Fruit fly (Drosophila melanogaster) whole organism: ENCODE measurements around the gene CG6144.

ENCODE experiments used
- CG8478 ChIP-seq: fragments of >200 bp; optimal IDR thresholded peaks from 2 replicates; lab custom pipeline; 2018; ENCODE audit warnings: inconsistent platforms
- Dll ChIP-seq: fragments of >200 bp; optimal IDR thresholded peaks from 2 replicates; lab custom pipeline; 2017
- EcR ChIP-seq, 2 experiments: fragments of >200 bp; optimal IDR thresholded peaks; 2 replicates each; lab custom pipeline; 2017; ENCODE audit warnings: missing biosample characterization in 2 of 2, missing genetic modification characterization in 2 of 2, missing genetic modification reagents in 2 of 2
- pan ChIP-seq: fragments of >200 bp; optimal IDR thresholded peaks from 2 replicates; lab custom pipeline; 2017
- psq ChIP-seq: fragments of >200 bp; optimal IDR thresholded peaks from 2 replicates; lab custom pipeline; 2017
- usp ChIP-seq: fragments of >200 bp; optimal IDR thresholded peaks from 2 replicates; lab custom pipeline; 2017; ENCODE audit warnings: missing biosample characterization, missing genetic modification characterization, mixed read lengths

CG6144 gene

DNA sequence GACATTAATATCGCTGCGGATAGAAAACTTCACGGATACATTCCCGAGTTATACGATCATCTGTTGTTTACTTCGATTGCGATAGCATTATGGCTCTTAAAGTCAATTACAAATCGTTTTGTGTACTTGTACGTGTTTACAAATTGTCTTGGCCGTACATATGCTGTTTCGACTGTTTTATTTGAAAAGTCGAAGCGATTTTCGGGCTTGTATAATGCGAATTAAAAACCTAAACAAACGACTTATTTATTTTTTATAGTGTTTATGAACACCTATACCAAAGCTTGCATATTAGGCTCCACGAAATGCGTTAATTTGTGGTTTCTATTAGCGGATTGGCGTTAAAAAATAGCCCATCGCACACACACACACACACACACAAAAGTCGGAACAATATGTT lies 16.2 kb upstream of the CG6144 start:
- no peak for TF ChIP-seq Dll
- TF ChIP-seq CG8478 (lab: Kevin White, UChicago): no peak
- TF ChIP-seq pan (lab: Kevin White, UChicago): no peak
- TF ChIP-seq psq (lab: Kevin White, UChicago): no peak
- TF ChIP-seq usp (GFP tag; lab: Kevin White, UChicago): no peak
- TF ChIP-seq EcR (GFP tag; optimal IDR thresholded peaks at IDR 0.05; lab: Kevin White, UChicago): no peak

DNA sequence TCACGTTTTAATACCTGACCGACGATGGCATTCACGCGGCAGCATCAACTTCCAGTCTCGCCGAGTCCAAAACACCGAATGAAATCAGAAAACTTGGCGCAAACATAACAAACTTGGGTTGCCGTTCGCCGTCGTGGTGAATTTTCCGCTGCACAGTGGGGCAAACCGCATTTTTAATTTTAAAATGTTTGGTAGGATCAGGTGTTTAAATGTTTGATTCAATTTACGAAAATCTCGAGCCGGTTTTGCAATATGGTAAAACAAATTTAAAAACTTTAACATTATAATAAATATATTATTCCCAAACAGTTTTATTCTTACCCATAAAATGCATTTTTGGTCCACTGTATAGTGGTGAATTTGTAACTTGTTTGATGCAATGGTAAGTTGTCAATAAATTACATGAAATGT lies 14.2 kb upstream of the CG6144 start, which contains the start of gene RluA-1:
RluA-1 (minus strand) TSS at position 82 of the 411 bp plus-strand sequence.
- TF ChIP-seq psq (lab: Kevin White, UChicago): no peak
- TF ChIP-seq CG8478 (lab: Kevin White, UChicago): no peak
- no peak for TF ChIP-seq EcR (GFP tag; optimal IDR thresholded peaks at IDR 0.05; lab: Kevin White, UChicago)
- no peak for TF ChIP-seq Dll
- no peak for TF ChIP-seq usp (GFP tag; lab: Kevin White, UChicago)
- no peak for TF ChIP-seq pan (lab: Kevin White, UChicago)

DNA sequence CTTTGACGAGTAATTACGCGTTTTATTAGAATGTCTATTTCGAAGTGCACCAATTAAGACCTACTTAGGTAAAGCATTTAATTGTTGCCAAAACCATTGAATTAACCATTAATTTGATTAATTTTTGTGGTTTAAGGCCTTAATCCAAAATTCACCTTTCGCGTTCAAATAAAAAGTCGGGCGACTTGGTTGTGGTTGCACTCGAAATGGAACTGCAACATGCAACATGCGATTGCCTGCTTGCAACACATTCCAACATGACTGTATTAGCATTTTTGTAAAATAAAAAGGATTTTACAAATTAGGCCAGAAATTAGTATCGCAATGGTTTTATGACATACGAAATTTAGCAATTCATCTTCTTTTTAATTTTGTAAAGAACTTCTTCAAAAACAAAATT lies 13.7 kb upstream of the CG6144 start:
- TF ChIP-seq Dll (no peak), EcR (GFP tag; optimal IDR thresholded peaks at IDR 0.05; lab: Kevin White, UChicago) (no peak), pan (lab: Kevin White, UChicago) (no peak), CG8478 (lab: Kevin White, UChicago) (no peak), usp (GFP tag; lab: Kevin White, UChicago) (no peak), psq (lab: Kevin White, UChicago) (no peak)

DNA sequence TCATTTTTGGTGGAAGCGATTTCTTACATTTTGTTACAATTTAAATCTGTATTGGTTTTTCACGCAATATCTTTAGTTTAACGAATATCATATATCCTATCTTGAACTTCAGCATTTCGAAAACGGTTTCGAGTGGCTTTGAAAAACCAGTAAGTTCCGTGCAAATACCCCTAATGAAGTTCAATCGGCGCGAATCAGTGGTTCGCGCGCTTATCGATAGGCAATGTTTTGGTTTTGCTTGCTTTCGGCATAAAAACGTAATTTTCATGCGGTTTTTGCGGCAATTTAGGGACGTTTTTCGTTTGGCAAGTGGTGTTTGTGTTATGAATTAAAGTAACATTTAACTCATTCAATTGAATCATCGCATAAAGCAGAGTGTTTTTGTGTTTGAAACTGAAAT lies 11.6 kb upstream of the CG6144 start, which contains the start of gene RluA-2:
RluA-2 (plus strand) TSS at position 195 of the 400 bp plus-strand sequence.
- no peak for TF ChIP-seq psq (lab: Kevin White, UChicago)
- TF ChIP-seq EcR (GFP tag; optimal IDR thresholded peaks at IDR 0.05; lab: Kevin White, UChicago): no peak
- TF ChIP-seq usp (GFP tag; lab: Kevin White, UChicago): no peak
- TF ChIP-seq pan (lab: Kevin White, UChicago): no peak
- TF ChIP-seq CG8478 (lab: Kevin White, UChicago): no peak
- no peak for TF ChIP-seq Dll

DNA sequence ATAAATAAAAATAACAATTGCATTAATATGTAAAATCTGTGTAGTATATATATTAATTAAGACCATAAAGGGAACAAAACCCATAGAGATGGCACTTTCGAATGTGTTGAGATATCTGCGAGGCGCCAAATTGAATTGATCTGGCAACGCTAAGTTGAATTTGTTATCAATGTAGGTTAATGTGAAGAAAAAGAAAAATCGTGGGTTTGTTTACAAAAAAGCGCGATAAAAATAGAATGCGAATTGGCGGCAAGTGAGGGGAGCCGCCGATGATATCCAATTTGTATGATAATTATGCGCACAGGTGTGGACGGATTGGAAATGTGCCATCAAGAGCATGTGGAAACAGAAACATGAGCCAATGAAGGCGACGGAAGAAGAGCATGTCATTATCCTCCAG lies 8.6 kb upstream of the CG6144 start:
- no peak for TF ChIP-seq EcR (GFP tag; optimal IDR thresholded peaks at IDR 0.05; lab: Kevin White, UChicago)
- TF ChIP-seq Dll: no peak
- no peak for TF ChIP-seq pan (lab: Kevin White, UChicago)
- TF ChIP-seq psq (lab: Kevin White, UChicago): no peak
- no peak for TF ChIP-seq usp (GFP tag; lab: Kevin White, UChicago)
- TF ChIP-seq CG8478 (lab: Kevin White, UChicago): no peak

DNA sequence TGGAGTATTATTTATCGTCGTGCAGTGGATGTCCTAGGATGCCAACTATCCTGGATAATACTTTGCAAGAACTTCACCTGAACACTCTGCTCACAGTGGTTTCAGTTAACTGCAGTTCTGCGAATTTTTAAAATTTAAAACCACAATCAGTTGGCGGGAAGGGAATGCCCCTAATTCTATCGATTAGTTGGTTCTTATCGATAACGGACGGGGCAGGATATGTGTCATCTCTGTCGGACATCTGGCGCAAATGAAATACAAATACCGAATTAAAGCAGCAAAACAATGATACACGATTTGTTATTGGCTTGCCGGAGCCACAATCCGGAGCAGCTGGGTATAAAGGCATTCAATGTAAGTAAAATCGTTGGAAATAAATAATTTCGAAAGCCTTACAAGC lies 5.4 kb upstream of the CG6144 start, which contains the start of gene Grip75:
Grip75 (plus strand) TSS at position 223 of the 400 bp plus-strand sequence.
- TF ChIP-seq usp (GFP tag; lab: Kevin White, UChicago) (no peak), EcR (GFP tag; optimal IDR thresholded peaks at IDR 0.05; lab: Kevin White, UChicago) (no peak), psq (lab: Kevin White, UChicago) (no peak), CG8478 (lab: Kevin White, UChicago) (no peak), pan (lab: Kevin White, UChicago) (no peak), Dll (no peak)

DNA sequence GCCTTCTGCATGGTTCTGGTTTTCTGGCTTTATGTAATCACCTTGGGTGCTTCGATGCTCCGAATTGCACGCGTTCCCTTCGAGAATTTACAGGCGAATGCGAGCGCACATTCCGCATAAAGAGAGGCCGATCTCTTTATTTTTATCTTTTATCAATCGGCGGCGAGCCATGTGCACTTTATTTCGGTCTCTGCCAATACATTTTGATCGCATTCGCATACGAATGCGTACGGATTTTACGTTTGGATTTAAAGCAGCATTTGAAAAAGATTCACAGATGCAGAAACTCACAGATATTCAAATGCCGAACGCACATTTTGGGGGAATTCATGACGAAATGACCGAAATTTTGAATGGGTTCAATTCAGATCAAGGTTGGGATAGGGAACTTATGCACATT lies 2.9 kb downstream of the CG6144 start, which contains the start of gene CG13144:
CG13144 (minus strand) TSS at position 101 of the 400 bp plus-strand sequence.
- no peak for TF ChIP-seq Dll
- TF ChIP-seq psq (lab: Kevin White, UChicago): no peak
- TF ChIP-seq EcR (GFP tag; optimal IDR thresholded peaks at IDR 0.05; lab: Kevin White, UChicago): no peak
- no peak for TF ChIP-seq usp (GFP tag; lab: Kevin White, UChicago)
- TF ChIP-seq CG8478 (lab: Kevin White, UChicago): no peak
- TF ChIP-seq pan (lab: Kevin White, UChicago): no peak

DNA sequence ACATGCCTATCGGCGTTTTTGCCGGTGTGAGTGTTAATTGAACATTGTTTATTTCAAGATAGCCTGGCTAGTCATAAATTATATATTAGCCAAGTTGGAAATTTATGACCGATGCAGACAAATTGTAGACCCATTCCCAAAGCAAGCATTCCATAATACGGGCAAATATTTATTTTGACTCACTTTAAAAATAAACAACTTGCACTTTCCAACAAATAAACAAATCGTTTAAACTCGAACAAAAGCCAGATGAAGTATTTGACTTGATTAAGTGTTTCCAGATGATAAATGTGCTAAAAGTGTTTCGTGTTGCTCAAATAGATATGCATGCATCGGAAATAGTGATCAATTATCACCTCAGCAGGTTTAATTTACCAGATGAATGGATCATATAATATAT lies 7.0 kb downstream of the CG6144 start:
- TF ChIP-seq psq (lab: Kevin White, UChicago) (no peak), pan (lab: Kevin White, UChicago) (no peak)

DNA sequence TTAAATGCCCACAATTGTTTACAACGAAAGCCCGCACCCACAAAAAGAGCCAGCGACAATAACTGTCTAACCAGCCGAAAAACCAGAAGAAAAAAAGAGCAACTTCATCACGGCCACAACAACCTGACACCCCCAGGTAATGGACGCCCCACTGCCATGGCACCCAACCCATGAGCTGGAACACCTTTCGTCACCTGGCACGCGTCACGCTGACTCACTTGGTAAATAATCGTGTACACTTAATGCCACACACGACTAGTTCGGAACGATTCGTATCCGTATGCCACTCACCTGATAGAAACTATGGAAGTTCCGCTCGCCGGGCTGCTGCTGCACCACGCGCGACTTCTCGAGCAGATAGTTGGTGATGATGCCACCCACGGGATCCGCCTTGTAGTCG lies 7.8 kb downstream of the CG6144 start:
- TF ChIP-seq EcR (GFP tag; optimal IDR thresholded peaks at IDR 0.05; lab: Kevin White, UChicago) (no peak), psq (lab: Kevin White, UChicago) (no peak), CG8478 (lab: Kevin White, UChicago) (no peak), usp (GFP tag; lab: Kevin White, UChicago) (no peak), pan (lab: Kevin White, UChicago) (no peak), Dll (no peak)

DNA sequence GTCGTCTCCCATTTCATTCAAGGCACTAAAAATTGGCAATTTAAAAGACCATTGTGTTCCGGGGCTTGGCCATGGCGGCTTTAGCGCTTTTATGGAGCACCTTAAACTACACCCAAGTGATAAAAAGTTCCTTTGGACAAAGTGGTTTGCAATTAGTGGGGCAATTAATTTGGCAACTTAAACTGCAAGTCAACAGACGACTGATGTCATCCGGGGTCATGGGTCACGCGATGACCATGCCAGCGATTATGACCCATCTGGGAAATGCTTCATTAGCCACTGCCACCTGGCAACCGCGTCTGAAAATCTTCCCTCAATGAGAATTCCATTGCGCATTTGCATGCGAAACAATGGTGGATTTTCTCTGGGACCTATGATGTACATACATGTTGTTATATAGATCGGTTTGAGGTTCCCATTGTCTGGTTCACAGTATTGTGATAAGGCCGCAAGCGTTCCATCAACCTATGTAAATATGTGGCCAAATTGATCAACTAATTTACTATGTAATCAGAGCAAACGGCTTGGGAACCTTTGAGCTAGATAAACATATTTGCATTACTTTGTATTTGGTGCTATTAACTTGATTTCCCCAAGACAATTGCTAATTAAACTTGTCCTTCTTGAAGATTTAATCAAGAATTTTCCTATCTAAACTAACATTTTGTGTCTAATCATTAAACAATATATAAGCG lies 8.8 kb downstream of the CG6144 start:
- no peak for TF ChIP-seq psq (lab: Kevin White, UChicago)

DNA sequence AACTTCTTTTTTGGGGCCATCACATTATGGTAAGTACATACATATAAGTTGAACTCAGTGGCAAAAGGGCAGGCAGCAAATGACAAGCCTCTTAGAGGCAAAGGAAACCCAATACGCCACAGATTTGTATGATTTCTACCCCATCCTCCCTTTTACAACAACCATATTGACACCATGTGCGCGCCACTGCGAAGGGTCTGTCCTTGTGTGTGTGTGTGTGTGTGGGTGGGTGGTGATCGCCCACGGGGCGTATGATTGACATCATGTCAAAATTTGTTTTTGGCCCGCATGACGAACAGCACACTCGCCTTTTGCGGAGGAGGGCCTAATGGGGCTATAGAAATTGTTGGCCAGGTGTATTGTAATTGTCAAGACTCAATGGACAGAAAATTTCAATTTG lies 11.1 kb downstream of the CG6144 start:
- no peak for TF ChIP-seq psq (lab: Kevin White, UChicago)
- no peak for TF ChIP-seq EcR (GFP tag; optimal IDR thresholded peaks at IDR 0.05; lab: Kevin White, UChicago)
- no peak for TF ChIP-seq usp (GFP tag; lab: Kevin White, UChicago)
- no peak for TF ChIP-seq Dll
- no peak for TF ChIP-seq CG8478 (lab: Kevin White, UChicago)
- TF ChIP-seq pan (lab: Kevin White, UChicago): no peak

DNA sequence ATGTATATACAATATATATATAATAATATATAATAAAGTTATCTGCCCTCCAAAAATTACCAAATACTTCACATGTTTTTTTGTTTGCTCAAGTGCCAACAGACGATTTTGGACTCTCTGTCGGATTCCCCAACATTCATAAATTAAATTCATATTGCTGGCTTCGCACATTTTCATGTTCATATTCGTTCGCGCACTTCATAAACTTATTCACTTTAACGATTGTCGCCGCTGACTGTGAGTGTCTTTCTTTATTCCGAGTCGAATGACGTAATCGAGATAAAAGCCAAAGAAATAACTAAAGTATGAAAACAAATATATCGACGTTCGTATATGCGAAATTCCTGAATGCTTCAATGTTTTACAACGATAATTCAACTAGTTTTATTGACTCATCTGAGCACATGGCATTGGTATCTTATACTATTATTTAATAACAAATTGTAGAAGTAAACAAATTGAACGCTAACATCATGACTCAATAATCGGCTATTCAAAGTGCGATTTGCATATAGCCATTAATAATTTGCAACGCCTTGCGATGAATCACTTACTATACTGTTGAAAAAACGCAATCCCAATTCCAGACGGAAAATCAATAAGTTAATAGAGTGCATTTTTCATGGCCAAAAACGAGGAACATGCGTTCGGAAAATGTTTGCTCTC lies 11.9 kb downstream of the CG6144 start:
- TF ChIP-seq pan (lab: Kevin White, UChicago) (no peak), CG8478 (lab: Kevin White, UChicago) (no peak), usp (GFP tag; lab: Kevin White, UChicago) (no peak), Dll (no peak), EcR (GFP tag; optimal IDR thresholded peaks at IDR 0.05; lab: Kevin White, UChicago) (no peak), psq (lab: Kevin White, UChicago) (no peak)
